Fruit fly (Drosophila melanogaster) whole organism, embryonic: ENCODE data around the gene CG13896.

Experiments used
- Adf1 ChIP-seq: fragments of 200-800 bp; sonication (Bioruptor generic); IDR thresholded peaks from 2 replicates; pipeline ENCODE4 v1.3.6; 2022; ENCODE audit warnings: missing biosample characterization, missing genetic modification characterization
- Asciz ChIP-seq: fragments of 200-800 bp; sonication (Bioruptor generic); optimal IDR thresholded peaks from 2 replicates; lab custom pipeline; 2017; ENCODE audit warnings: missing biosample characterization, mild to moderate bottlenecking, missing genetic modification characterization, missing genetic modification reagents
- Atf6 ChIP-seq: fragments of 200-800 bp; sonication (Bioruptor generic); IDR thresholded peaks from 2 replicates; pipeline ENCODE4 v1.3.6; 2022; ENCODE audit warnings: missing biosample characterization, missing genetic modification characterization
- CG10979 ChIP-seq: fragments of 200-800 bp; sonication (Bioruptor generic); optimal IDR thresholded peaks from 2 replicates; lab custom pipeline; 2018; ENCODE audit warnings: missing biosample characterization, mild to moderate bottlenecking, missing genetic modification characterization, moderate library complexity
- CG16863 ChIP-seq: fragments of 200-800 bp; sonication (Bioruptor generic); optimal IDR thresholded peaks from 3 replicates; lab custom pipeline; 2016; ENCODE audit warnings: missing biosample characterization, missing genetic modification characterization
- CG17829 ChIP-seq: fragments of 200-800 bp; optimal IDR thresholded peaks from 2 replicates; lab custom pipeline; 2019; ENCODE audit warnings: missing biosample characterization, mild to moderate bottlenecking, missing genetic modification characterization, moderate library complexity
- CG34422 ChIP-seq: fragments of 200-800 bp; sonication (Bioruptor generic); IDR thresholded peaks from 3 replicates; pipeline ENCODE4 v1.3.6; 2022; ENCODE audit warnings: missing biosample characterization, missing genetic modification characterization
- CG4820 ChIP-seq: fragments of 200-800 bp; sonication (Bioruptor generic); optimal IDR thresholded peaks from 3 replicates; lab custom pipeline; 2016; ENCODE audit warnings: missing biosample characterization, missing genetic modification characterization
- CG5953 ChIP-seq: fragments of 200-800 bp; sonication (Bioruptor generic); IDR thresholded peaks from 2 replicates; pipeline ENCODE4 v1.3.6; 2022; ENCODE audit warnings: missing biosample characterization, missing genetic modification characterization
- CG6175 ChIP-seq: fragments of 200-800 bp; sonication (Bioruptor generic); IDR thresholded peaks from 3 replicates; pipeline ENCODE4 v1.3.6; 2022; ENCODE audit warnings: missing biosample characterization, missing genetic modification characterization
- CG7786 ChIP-seq: fragments of 200-800 bp; sonication (Bioruptor generic); optimal IDR thresholded peaks from 2 replicates; lab custom pipeline; 2016; ENCODE audit warnings: missing biosample characterization, missing genetic modification characterization
- CG7963 ChIP-seq: fragments of 200-800 bp; sonication (Bioruptor generic); IDR thresholded peaks from 3 replicates; pipeline ENCODE4 v1.3.6; 2022; ENCODE audit warnings: missing biosample characterization, missing genetic modification characterization; ENCODE audit not compliant: partially characterized antibody
- CG9609 ChIP-seq: fragments of 200-800 bp; sonication (Bioruptor generic); optimal IDR thresholded peaks from 3 replicates; lab custom pipeline; 2016; ENCODE audit warnings: missing biosample characterization, missing genetic modification characterization
- CG9727 ChIP-seq: fragments of 200-800 bp; sonication (Bioruptor generic); optimal IDR thresholded peaks from 3 replicates; lab custom pipeline; 2017; ENCODE audit warnings: missing biosample characterization, mild to moderate bottlenecking, missing genetic modification characterization
- CrebB ChIP-seq: fragments of 200-800 bp; sonication (Bioruptor generic); optimal IDR thresholded peaks from 3 replicates; lab custom pipeline; 2018; ENCODE audit warnings: missing biosample characterization, mild to moderate bottlenecking, missing genetic modification characterization
- D19B ChIP-seq: fragments of 200-800 bp; sonication (Bioruptor generic); optimal IDR thresholded peaks from 2 replicates; lab custom pipeline; 2017; ENCODE audit warnings: missing biosample characterization, mild to moderate bottlenecking, missing genetic modification characterization
- Dll ChIP-seq: fragments of 200-800 bp; sonication (Bioruptor generic); IDR thresholded peaks from 4 replicates; pipeline ENCODE4 v1.3.6; 2022; ENCODE audit warnings: missing biosample characterization, missing genetic modification characterization; ENCODE audit not compliant: partially characterized antibody
- Drgx ChIP-seq: fragments of 200-800 bp; sonication (Bioruptor generic); IDR thresholded peaks from 2 replicates; pipeline ENCODE4 v1.3.6; 2022; ENCODE audit warnings: missing biosample characterization, missing genetic modification characterization
- Ets65A ChIP-seq: fragments of 200-800 bp; sonication (Bioruptor generic); peaks from one replicate; lab custom pipeline; 2016; ENCODE audit warnings: missing biosample characterization, missing genetic modification characterization
- HLH4C ChIP-seq: fragments of 200-800 bp; sonication (Bioruptor generic); IDR thresholded peaks from 3 replicates; pipeline ENCODE4 v1.3.6; 2022; ENCODE audit warnings: missing biosample characterization, missing genetic modification characterization; ENCODE audit not compliant: partially characterized antibody
- Hand ChIP-seq: fragments of 200-800 bp; sonication (Bioruptor generic); optimal IDR thresholded peaks from 2 replicates; lab custom pipeline; 2017; ENCODE audit warnings: mild to moderate bottlenecking, missing biosample characterization, missing genetic modification reagents, missing genetic modification characterization
- Jarid2 ChIP-seq: fragments of 200-800 bp; sonication (Bioruptor generic); optimal IDR thresholded peaks from 3 replicates; lab custom pipeline; 2017; ENCODE audit warnings: mild to moderate bottlenecking, missing biosample characterization, missing genetic modification reagents, missing genetic modification characterization
- Meics ChIP-seq: fragments of 200-800 bp; sonication (Bioruptor generic); optimal IDR thresholded peaks from 2 replicates; lab custom pipeline; 2017; ENCODE audit warnings: missing biosample characterization, mild to moderate bottlenecking, missing genetic modification characterization
- Oli ChIP-seq: fragments of 200-800 bp; sonication (Bioruptor generic); optimal IDR thresholded peaks from 2 replicates; lab custom pipeline; 2018; ENCODE audit warnings: missing biosample characterization, mild to moderate bottlenecking, missing genetic modification characterization, moderate library complexity
- Spps ChIP-seq: fragments of 200-800 bp; sonication (Bioruptor generic); optimal IDR thresholded peaks from 2 replicates; lab custom pipeline; 2018; ENCODE audit warnings: missing biosample characterization, mild to moderate bottlenecking, missing genetic modification characterization
- abd-A ChIP-seq: fragments of 200-800 bp; sonication (Bioruptor generic); optimal IDR thresholded peaks from 3 replicates; lab custom pipeline; 2019; ENCODE audit warnings: missing biosample characterization, mild to moderate bottlenecking, missing genetic modification characterization, moderate library complexity
- ap ChIP-seq: fragments of 200-800 bp; sonication (Bioruptor generic); IDR thresholded peaks from 2 replicates; pipeline ENCODE4 v1.3.6; 2022; ENCODE audit warnings: missing biosample characterization, missing genetic modification characterization
- cg ChIP-seq: fragments of 200-800 bp; sonication (Bioruptor generic); optimal IDR thresholded peaks from 3 replicates; lab custom pipeline; 2019; ENCODE audit warnings: missing biosample characterization, mild to moderate bottlenecking, missing genetic modification characterization, moderate library complexity
- dm ChIP-seq: fragments of 200-800 bp; sonication (Bioruptor generic); optimal IDR thresholded peaks from 3 replicates; lab custom pipeline; 2016; ENCODE audit warnings: missing biosample characterization, missing genetic modification characterization
- dmrt11E ChIP-seq: fragments of 200-800 bp; sonication (Bioruptor generic); optimal IDR thresholded peaks from 3 replicates; lab custom pipeline; 2018; ENCODE audit warnings: missing biosample characterization, mild to moderate bottlenecking, missing genetic modification characterization, moderate library complexity
- eyg ChIP-seq: fragments of 200-800 bp; sonication (Bioruptor generic); optimal IDR thresholded peaks from 3 replicates; lab custom pipeline; 2016; ENCODE audit warnings: missing biosample characterization, missing genetic modification characterization
- fd64A ChIP-seq: fragments of 200-800 bp; sonication (Bioruptor generic); optimal IDR thresholded peaks from 3 replicates; lab custom pipeline; 2018; ENCODE audit warnings: missing biosample characterization, mild to moderate bottlenecking, missing genetic modification characterization
- fd96Cb ChIP-seq: fragments of 200-800 bp; sonication (Bioruptor generic); optimal IDR thresholded peaks from 2 replicates; lab custom pipeline; 2018; ENCODE audit warnings: missing biosample characterization, mild to moderate bottlenecking, missing genetic modification characterization, moderate library complexity
- gro ChIP-seq: fragments of 200-800 bp; sonication (Bioruptor generic); optimal IDR thresholded peaks from 2 replicates; lab custom pipeline; 2016; ENCODE audit warnings: missing biosample characterization, missing genetic modification characterization
- ind ChIP-seq: fragments of 200-800 bp; sonication (Bioruptor generic); optimal IDR thresholded peaks from 3 replicates; lab custom pipeline; 2016; ENCODE audit warnings: missing biosample characterization, missing genetic modification characterization
- klu ChIP-seq: fragments of 200-800 bp; sonication (Bioruptor generic); IDR thresholded peaks from 2 replicates; pipeline ENCODE4 v1.3.6; 2022; ENCODE audit warnings: missing biosample characterization, missing genetic modification characterization
- knrl ChIP-seq: fragments of 200-800 bp; sonication (Bioruptor generic); IDR thresholded peaks from 3 replicates; pipeline ENCODE4 v1.3.6; 2022; ENCODE audit warnings: missing biosample characterization, missing genetic modification characterization; ENCODE audit not compliant: partially characterized antibody
- lab ChIP-seq: fragments of 200-800 bp; sonication (Bioruptor generic); optimal IDR thresholded peaks from 3 replicates; lab custom pipeline; 2017; ENCODE audit warnings: missing biosample characterization, missing genetic modification characterization, mild to moderate bottlenecking, moderate library complexity, missing genetic modification reagents
- nerfin-1 ChIP-seq: fragments of 200-800 bp; sonication (Bioruptor generic); optimal IDR thresholded peaks from 3 replicates; lab custom pipeline; 2019; ENCODE audit warnings: missing biosample characterization, mild to moderate bottlenecking, missing genetic modification characterization, moderate library complexity
- oc ChIP-seq: fragments of 200-800 bp; sonication (Bioruptor generic); optimal IDR thresholded peaks from 2 replicates; lab custom pipeline; 2018; ENCODE audit warnings: missing biosample characterization, mild to moderate bottlenecking, missing genetic modification characterization, moderate library complexity
- onecut ChIP-seq: fragments of 200-800 bp; sonication (Bioruptor generic); IDR thresholded peaks from 2 replicates; pipeline ENCODE4 v1.3.6; 2022; ENCODE audit warnings: missing biosample characterization, missing genetic modification characterization
- pita ChIP-seq: fragments of 200-800 bp; sonication (Bioruptor generic); optimal IDR thresholded peaks from 2 replicates; lab custom pipeline; 2017; ENCODE audit warnings: missing biosample characterization, mild to moderate bottlenecking, missing genetic modification characterization
- pnt ChIP-seq: fragments of 200-800 bp; sonication (Bioruptor generic); optimal IDR thresholded peaks from 3 replicates; lab custom pipeline; 2016; ENCODE audit warnings: missing biosample characterization, missing genetic modification characterization
- pros ChIP-seq: fragments of 200-800 bp; sonication (Bioruptor generic); optimal IDR thresholded peaks from 3 replicates; lab custom pipeline; 2019; ENCODE audit warnings: missing biosample characterization, mild to moderate bottlenecking, missing genetic modification characterization, moderate library complexity
- psq ChIP-seq: fragments of 200-800 bp; sonication (Bioruptor generic); optimal IDR thresholded peaks from 2 replicates; lab custom pipeline; 2017; ENCODE audit warnings: missing biosample characterization, missing genetic modification characterization
- pum ChIP-seq: fragments of 200-800 bp; sonication (Bioruptor generic); optimal IDR thresholded peaks from 2 replicates; lab custom pipeline; 2016; ENCODE audit warnings: missing biosample characterization, missing genetic modification characterization
- schlank ChIP-seq: fragments of 200-800 bp; sonication (Bioruptor generic); optimal IDR thresholded peaks from 2 replicates; lab custom pipeline; 2018; ENCODE audit warnings: missing biosample characterization, mild to moderate bottlenecking, missing genetic modification characterization
- sens ChIP-seq: fragments of 200-800 bp; sonication (Bioruptor generic); peaks from one replicate; lab custom pipeline; 2016; ENCODE audit warnings: missing biosample characterization, missing genetic modification characterization
- slp2 ChIP-seq: fragments of 200-800 bp; sonication (Bioruptor generic); optimal IDR thresholded peaks from 2 replicates; lab custom pipeline; 2016; ENCODE audit warnings: missing biosample characterization, missing genetic modification characterization
- trh ChIP-seq: fragments of 200-800 bp; sonication (Bioruptor generic); optimal IDR thresholded peaks from 2 replicates; lab custom pipeline; 2016; ENCODE audit warnings: missing biosample characterization, missing genetic modification characterization
- ttk ChIP-seq: fragments of 200-800 bp; sonication (Bioruptor generic); IDR thresholded peaks from 2 replicates; pipeline ENCODE4 v2.1.2; 2022; ENCODE audit warnings: missing biosample characterization, missing genetic modification characterization
- wdn ChIP-seq: fragments of 200-800 bp; sonication (Bioruptor generic); IDR thresholded peaks from 2 replicates; pipeline ENCODE4 v1.3.6; 2022; ENCODE audit warnings: missing biosample characterization, missing genetic modification characterization

CG13896 gene

DNA sequence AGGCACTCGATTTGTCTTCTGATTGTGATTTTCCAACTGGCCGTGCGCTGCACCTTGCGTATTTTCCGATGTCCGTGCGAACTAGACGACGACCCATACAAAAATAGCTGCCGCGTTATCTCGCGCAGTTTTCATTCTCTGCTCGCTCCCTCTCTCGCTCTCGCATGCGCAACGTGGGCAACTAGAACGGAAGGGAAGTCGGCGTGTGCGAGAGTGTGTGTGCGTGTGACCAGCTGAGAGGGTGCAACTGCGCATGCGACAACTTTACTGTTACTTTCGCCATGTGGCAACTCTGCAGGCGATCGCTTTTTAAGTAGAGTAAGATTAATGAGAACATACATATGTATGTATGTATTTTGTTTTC is 26.2 kb downstream of the CG13896 start, which contains the start of gene ebd1 (continued):
- TF ChIP-seq slp2 (no peak), wdn (GFP tag; lab: Robert Waterston, UW) (no peak), ttk (GFP tag; lab: Robert Waterston, UW) (peak; percentile 46; the same call in 1 of the 2 replicates), pita (GFP tag; lab: Kevin White, UChicago) (no peak), Spps (tag; lab: Kevin White, UChicago) (no peak), Ets65A (peak; percentile 78), D19B (no peak), eyg (GFP tag; lab: Kevin White, UChicago) (no peak), schlank (tag; lab: Kevin White, UChicago) (no peak), Meics (GFP tag; lab: Kevin White, UChicago) (no peak), klu (GFP tag; lab: Robert Waterston, UW) (no peak), Atf6 (GFP tag; lab: Robert Waterston, UW) (no peak), Oli (tag; lab: Kevin White, UChicago) (no peak), Dll (GFP tag; lab: Robert Waterston, UW) (0 out of 4 replicates have a peak, but pooled peaks have one; percentile 44), knrl (GFP tag; lab: Robert Waterston, UW) (no peak; the same call in 2 of the 3 replicates), pnt (GFP tag; lab: Kevin White, UChicago) (no peak), CG9727 (no peak), CG16863 (no peak), CG9609 (GFP tag; lab: Kevin White, UChicago) (no peak), gro (GFP tag; lab: Kevin White, UChicago) (peak; percentile 25), CG5953 (GFP tag; lab: Robert Waterston, UW) (no peak), CG7786 (GFP tag; lab: Kevin White, UChicago) (no peak), pros (GFP tag; lab: Kevin White, UChicago) (peak; percentile 28), CrebB (tag; lab: Kevin White, UChicago) (peak; percentile 31), onecut (GFP tag; lab: Robert Waterston, UW) (no peak; the same call in 1 of the 2 replicates), CG17829 (tag; lab: Kevin White, UChicago) (peak; percentile 38), ap (GFP tag; lab: Robert Waterston, UW) (no peak), CG34422 (GFP tag; lab: Robert Waterston, UW) (no peak), dm (GFP tag; lab: Kevin White, UChicago) (peak; percentile 79), abd-A (tag; lab: Kevin White, UChicago) (no peak), oc (tag; lab: Kevin White, UChicago) (no peak), CG7963 (GFP tag; lab: Robert Waterston, UW) (0 out of 3 replicates have a peak, but pooled peaks have one; percentile 29), lab (GFP tag; lab: Kevin White, UChicago) (peak; percentile 44), HLH4C (GFP tag; lab: Robert Waterston, UW) (no peak), fd96Cb (no peak), pum (no peak), fd64A (GFP tag; lab: Kevin White, UChicago) (peak; percentile 19), psq (no peak), CG4820 (no peak), sens (peak; percentile 34), ind (GFP tag; lab: Kevin White, UChicago) (no peak), Hand (no peak), nerfin-1 (tag; lab: Kevin White, UChicago) (peak; percentile 50), trh (GFP tag; lab: Kevin White, UChicago) (no peak), dmrt11E (tag; lab: Kevin White, UChicago) (no peak), Asciz (GFP tag; lab: Kevin White, UChicago) (no peak), cg (peak; percentile 94), CG10979 (tag; lab: Kevin White, UChicago) (no peak), Jarid2 (GFP tag; lab: Kevin White, UChicago) (peak; percentile 10), CG6175 (GFP tag; lab: Robert Waterston, UW) (no peak), Adf1 (GFP tag; lab: Robert Waterston, UW) (no peak; the same call in 1 of the 2 replicates), Drgx (0 out of 2 replicates have a peak, but pooled peaks have one; percentile 22)
